Worm (Caenorhabditis elegans): Measurements from ENCODE around the gene ZK1098.2.

ce11 chrIII:9564410-9564809 lies 35.5 kb downstream of the ZK1098.2 start, which contains the start of gene C48B4.10:
- TF ChIP-seq tra-4 (tag; optimal IDR thresholded peaks at IDR 0.05), result no peak
- TF ChIP-seq ceh-36 (tag; optimal IDR thresholded peaks at IDR 0.05), result no peak
- no peak for TF ChIP-seq ceh-13 (GFP tag; optimal IDR thresholded peaks at IDR 0.05)

Data from whole organism, early embryonic.